Fruit fly (Drosophila melanogaster) whole organism, pupa: ENCODE data around the gene CG7509.

Experiments used
- CG13204 ChIP-seq: fragments of 200-800 bp; sonication (Bioruptor generic); optimal IDR thresholded peaks from 2 replicates; lab custom pipeline; 2018; ENCODE audit warnings: missing biosample characterization, mild to moderate bottlenecking, missing genetic modification characterization, moderate library complexity
- CG14655 ChIP-seq: fragments of 200-800 bp; sonication (Bioruptor generic); optimal IDR thresholded peaks from 3 replicates; lab custom pipeline; 2017; ENCODE audit warnings: mild to moderate bottlenecking, missing biosample characterization, missing genetic modification reagents, missing genetic modification characterization
- CG15710 ChIP-seq: fragments of 200-800 bp; sonication (Bioruptor generic); optimal IDR thresholded peaks from 2 replicates; lab custom pipeline; 2018; ENCODE audit warnings: missing biosample characterization, mild to moderate bottlenecking, missing genetic modification characterization, moderate library complexity
- CG32121 ChIP-seq: fragments of 200-800 bp; sonication (Bioruptor generic); IDR thresholded peaks from 2 replicates; pipeline ENCODE4 v1.3.6; 2022; ENCODE audit warnings: missing biosample characterization, missing genetic modification characterization
- CG34367 ChIP-seq: fragments of 200-800 bp; sonication (Bioruptor generic); optimal IDR thresholded peaks from 2 replicates; lab custom pipeline; 2018; ENCODE audit warnings: missing biosample characterization, mild to moderate bottlenecking, missing genetic modification characterization
- CG8159 ChIP-seq: fragments of 200-800 bp; sonication (Bioruptor generic); optimal IDR thresholded peaks from 3 replicates; lab custom pipeline; 2018; ENCODE audit warnings: missing biosample characterization, mild to moderate bottlenecking, missing genetic modification characterization, moderate library complexity
- CG8301 ChIP-seq: fragments of 200-800 bp; sonication (Bioruptor generic); optimal IDR thresholded peaks from 2 replicates; lab custom pipeline; 2018; ENCODE audit warnings: missing biosample characterization, mild to moderate bottlenecking, missing genetic modification characterization
- CG9948 ChIP-seq: fragments of 200-800 bp; sonication (Bioruptor generic); optimal IDR thresholded peaks from 2 replicates; lab custom pipeline; 2018; ENCODE audit warnings: missing biosample characterization, mild to moderate bottlenecking, missing genetic modification characterization, moderate library complexity
- EcR ChIP-seq: fragments of 200-800 bp; sonication (Bioruptor generic); optimal IDR thresholded peaks from 3 replicates; lab custom pipeline; 2019; ENCODE audit warnings: missing biosample characterization, missing genetic modification characterization, mild to moderate bottlenecking, moderate library complexity, missing genetic modification reagents
- Ets98B ChIP-seq: fragments of 200-800 bp; sonication (Bioruptor generic); IDR thresholded peaks from 2 replicates; pipeline ENCODE4 v1.3.6; 2022; ENCODE audit warnings: missing biosample characterization, missing genetic modification characterization
- Pif1B ChIP-seq: fragments of 200-800 bp; sonication (Bioruptor generic); optimal IDR thresholded peaks from 3 replicates; lab custom pipeline; 2016; ENCODE audit warnings: missing biosample characterization, missing genetic modification characterization
- Snoo ChIP-seq: fragments of 200-800 bp; sonication (Bioruptor generic); optimal IDR thresholded peaks from 3 replicates; lab custom pipeline; 2017; ENCODE audit warnings: missing biosample characterization, mild to moderate bottlenecking, missing genetic modification characterization, inconsistent platforms
- fd96Ca ChIP-seq: fragments of 200-800 bp; sonication (Bioruptor generic); IDR thresholded peaks from 3 replicates; pipeline ENCODE4 v1.3.6; 2022; ENCODE audit warnings: missing biosample characterization, missing genetic modification characterization
- rn ChIP-seq: fragments of 200-800 bp; sonication (Bioruptor generic); IDR thresholded peaks from 2 replicates; pipeline ENCODE4 v1.3.6; 2022; ENCODE audit warnings: missing biosample characterization, missing genetic modification characterization

DNA sequence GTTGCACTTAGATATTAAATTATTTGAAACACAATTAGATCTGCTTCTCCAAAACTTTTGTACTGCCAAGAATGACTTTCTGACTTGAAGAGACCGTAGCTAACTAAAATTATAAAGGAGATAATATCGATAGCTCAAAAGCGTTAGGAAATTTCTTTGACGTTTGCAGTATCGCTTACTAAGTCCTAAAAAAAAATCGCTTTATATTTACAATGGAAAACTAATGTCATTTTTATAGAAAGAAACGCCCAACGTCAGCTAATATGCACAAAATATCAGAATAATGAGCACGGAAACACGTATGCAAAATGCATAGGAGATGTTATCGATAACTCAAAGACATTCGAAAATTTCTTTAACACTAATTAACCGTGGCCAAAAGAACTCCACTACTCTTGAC is 51.4 kb downstream of the CG7509 start, which contains the start of gene CG12493:
- TF ChIP-seq EcR, result no peak
- TF ChIP-seq CG8301 (tag; lab: Kevin White, UChicago), result no peak
- no peak for TF ChIP-seq CG13204 (GFP tag; lab: Kevin White, UChicago)
- no peak for TF ChIP-seq CG32121 (GFP tag; lab: Robert Waterston, UW)
- TF ChIP-seq fd96Ca (GFP tag; lab: Robert Waterston, UW), result no peak
- TF ChIP-seq Pif1B (GFP tag; lab: Kevin White, UChicago), result no peak
- TF ChIP-seq CG9948, result no peak
- no peak for TF ChIP-seq CG15710 (tag; lab: Kevin White, UChicago)
- TF ChIP-seq Snoo (tag; lab: Kevin White, UChicago), result no peak
- TF ChIP-seq CG14655 (GFP tag; lab: Kevin White, UChicago), result no peak
- TF ChIP-seq rn, result no peak
- TF ChIP-seq CG8159 (tag; lab: Kevin White, UChicago), result no peak
- no peak for TF ChIP-seq CG34367 (tag; lab: Kevin White, UChicago)
- TF ChIP-seq Ets98B (GFP tag; lab: Robert Waterston, UW), result no peak
